Worm (Caenorhabditis elegans) whole organism, L4 larva: ENCODE data around the gene C38D9.2.

Experiments used
- Y75B8A.6 ChIP-seq: fragments of 200-800 bp; sonication (Bioruptor generic); IDR thresholded peaks from 2 replicates; pipeline ENCODE4 v1.3.6; 2022; ENCODE audit warnings: missing genetic modification reagents, missing genetic modification characterization, missing compliant biosample characterization
- ces-1 ChIP-seq: fragments of 150-350 bp; sonication (generic microtip); optimal IDR thresholded peaks from 4 replicates; lab custom pipeline; 2014; ENCODE audit warnings: missing biosample characterization, missing genetic modification reagents, missing genetic modification characterization
- dmd-6 ChIP-seq: fragments of 200-800 bp; sonication (Bioruptor generic); IDR thresholded peaks from 2 replicates; pipeline ENCODE4 v1.3.6; 2022; ENCODE audit warnings: missing genetic modification reagents, missing genetic modification characterization, missing compliant biosample characterization
- dmd-8 ChIP-seq: fragments of 200-800 bp; sonication (Bioruptor generic); IDR thresholded peaks from 2 replicates; pipeline ENCODE4 v1.3.6; 2022; ENCODE audit warnings: missing genetic modification characterization, missing compliant biosample characterization
- dpl-1 ChIP-seq: fragments of 150-350 bp; optimal IDR thresholded peaks from 2 replicates; lab custom pipeline; 2014; ENCODE audit warnings: missing biosample characterization, missing genetic modification reagents, missing genetic modification characterization
- hlh-30 ChIP-seq: sonication (generic microtip); optimal IDR thresholded peaks from 2 replicates; lab custom pipeline; 2017; ENCODE audit warnings: antibody characterized with exemption, mild to moderate bottlenecking, missing genetic modification characterization, missing compliant biosample characterization; ENCODE audit not compliant: insufficient read depth
- jun-1 ChIP-seq: fragments of 150-350 bp; optimal IDR thresholded peaks from 2 replicates; lab custom pipeline; 2014; ENCODE audit warnings: missing biosample characterization, missing genetic modification reagents, missing genetic modification characterization
- lin-13 ChIP-seq: fragments of 150-350 bp; optimal IDR thresholded peaks from 2 replicates; lab custom pipeline; 2014; ENCODE audit warnings: missing biosample characterization, missing genetic modification reagents, missing genetic modification characterization
- mep-1 ChIP-seq: fragments of 150-350 bp; sonication (generic microtip); optimal IDR thresholded peaks from 3 replicates; lab custom pipeline; 2014; ENCODE audit warnings: missing biosample characterization, missing genetic modification characterization

- TF ChIP-seq dmd-6 (no peak), dmd-8 (GFP tag; lab: Robert Waterston, UW) (no peak), hlh-30 (tag; lab: Kevin White, UChicago) (no peak), dpl-1 (GFP tag; lab: Kevin White, UChicago) (peak; percentile 3), mep-1 (tag; lab: Kevin White, UChicago) (no peak), lin-13 (GFP tag; lab: Kevin White, UChicago) (no peak), ces-1 (GFP tag; lab: Kevin White, UChicago) (no peak), jun-1 (tag; lab: Kevin White, UChicago) (no peak), Y75B8A.6 (GFP tag; lab: Robert Waterston, UW) (no peak)
Measured at ce11 chrV:17538279-17538896, 28.6 kb upstream of the C38D9.2 start, which contains the start of gene C18D4.6.
